Fruit fly (Drosophila melanogaster) whole organism, adult: Measurements from ENCODE around the gene Hayan.

Source experiments
- CG11617 ChIP-seq: fragments of 200-800 bp; sonication (Bioruptor generic); optimal IDR thresholded peaks from 2 replicates; lab custom pipeline; 2017; ENCODE audit warnings: mild to moderate bottlenecking, missing biosample characterization, missing genetic modification reagents, missing genetic modification characterization
- CG12768 ChIP-seq: fragments of 200-800 bp; sonication (Bioruptor generic); optimal IDR thresholded peaks from 2 replicates; lab custom pipeline; 2017; ENCODE audit warnings: missing biosample characterization, missing genetic modification characterization, mild to moderate bottlenecking, moderate library complexity, missing genetic modification reagents
- CG7101 ChIP-seq: fragments of 200-800 bp; sonication (Bioruptor generic); optimal IDR thresholded peaks from 2 replicates; lab custom pipeline; 2018; ENCODE audit warnings: missing biosample characterization, mild to moderate bottlenecking, missing genetic modification characterization, moderate library complexity
- Clk ChIP-seq: fragments of 200-800 bp; sonication (Bioruptor generic); optimal IDR thresholded peaks from 2 replicates; lab custom pipeline; 2017; ENCODE audit warnings: missing biosample characterization, missing genetic modification characterization
- cnc ChIP-seq, 2 experiments: fragments of >200 bp; optimal IDR thresholded peaks; 2 replicates each; lab custom pipeline; 2017
- kay ChIP-seq: fragments of 200-800 bp; sonication (Bioruptor generic); peaks from one replicate; lab custom pipeline; 2016; ENCODE audit warnings: missing biosample characterization, missing genetic modification characterization, borderline replicate concordance
- pad ChIP-seq: fragments of 200-800 bp; sonication (Bioruptor generic); optimal IDR thresholded peaks from 3 replicates; lab custom pipeline; 2017; ENCODE audit warnings: missing biosample characterization, missing genetic modification characterization, mild to moderate bottlenecking, moderate library complexity, missing genetic modification reagents
- toe ChIP-seq: fragments of 200-800 bp; sonication (Bioruptor generic); optimal IDR thresholded peaks from 2 replicates; lab custom pipeline; 2016; ENCODE audit warnings: missing biosample characterization, missing genetic modification characterization

DNA sequence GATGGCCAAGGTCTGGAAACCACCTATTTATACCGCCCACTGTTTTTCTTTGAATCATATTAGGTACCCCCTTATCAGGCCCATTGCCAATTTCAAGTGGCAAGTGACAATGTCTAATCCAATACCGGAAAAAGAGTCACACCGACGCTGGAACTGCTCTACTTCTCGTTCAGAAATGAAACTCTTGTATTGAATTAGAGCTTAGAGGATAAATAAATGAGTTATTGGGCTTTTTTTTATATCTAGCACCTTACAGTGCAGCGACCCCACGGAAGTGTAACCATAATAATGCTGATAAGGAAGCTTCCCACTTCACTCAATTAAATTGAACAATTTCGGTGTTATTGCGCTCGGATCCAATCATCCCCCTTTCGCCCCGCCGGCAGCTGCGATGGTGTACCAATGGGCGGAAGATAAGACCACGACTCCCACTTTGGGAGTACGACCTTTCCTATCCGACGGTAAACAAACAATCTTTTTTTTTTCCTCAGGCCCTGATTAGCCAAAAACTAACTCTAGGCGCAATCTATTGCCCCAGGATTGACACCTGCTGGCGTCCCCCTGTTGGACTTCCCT lies 10.7 kb upstream of the Hayan start, which contains the start of gene CG15043:
- TF ChIP-seq CG12768 (GFP tag; lab: Kevin White, UChicago) (no peak), Clk (GFP tag; lab: Kevin White, UChicago) (no peak), CG11617 (GFP tag; lab: Kevin White, UChicago) (no peak), CG7101 (tag; lab: Kevin White, UChicago) (peak; percentile 58), pad (GFP tag; lab: Kevin White, UChicago) (peak; percentile 28), cnc (optimal IDR thresholded peaks at IDR 0.05; lab: Kevin White, UChicago) (no peak), kay (GFP tag; lab: Kevin White, UChicago) (no peak), toe (GFP tag; lab: Kevin White, UChicago) (no peak)
